Fruit fly (Drosophila melanogaster) whole organism, embryonic: Measurements from ENCODE around the gene Bruce.
A peak's percentile ranks its signal among the peaks of the same experiment; 100 is the strongest.

ENCODE experiments used
- ATbp ChIP-seq: fragments of 200-800 bp; sonication (Bioruptor generic); optimal IDR thresholded peaks from 2 replicates; lab custom pipeline; 2017; ENCODE audit warnings: missing biosample characterization, mild to moderate bottlenecking, missing genetic modification characterization, missing genetic modification reagents
- Asciz ChIP-seq: fragments of 200-800 bp; sonication (Bioruptor generic); optimal IDR thresholded peaks from 2 replicates; lab custom pipeline; 2017; ENCODE audit warnings: missing biosample characterization, mild to moderate bottlenecking, missing genetic modification characterization, missing genetic modification reagents
- Blimp-1 ChIP-seq: fragments of 200-800 bp; sonication (Bioruptor generic); optimal IDR thresholded peaks from 3 replicates; lab custom pipeline; 2018; ENCODE audit warnings: missing biosample characterization, missing genetic modification characterization, mild to moderate bottlenecking, moderate library complexity, missing genetic modification reagents
- CG10431 ChIP-seq: fragments of 200-800 bp; sonication (Bioruptor generic); optimal IDR thresholded peaks from 3 replicates; lab custom pipeline; 2018; ENCODE audit warnings: missing biosample characterization, mild to moderate bottlenecking, missing genetic modification characterization
- CG12071 ChIP-seq: fragments of 200-800 bp; sonication (Bioruptor generic); optimal IDR thresholded peaks from 3 replicates; lab custom pipeline; 2018; ENCODE audit warnings: missing biosample characterization, mild to moderate bottlenecking, missing genetic modification characterization
- CG12299 ChIP-seq: fragments of 200-800 bp; sonication (Bioruptor generic); optimal IDR thresholded peaks from 2 replicates; lab custom pipeline; 2018; ENCODE audit warnings: missing biosample characterization, mild to moderate bottlenecking, missing genetic modification characterization
- CG1233 ChIP-seq: fragments of 200-800 bp; sonication (Bioruptor generic); optimal IDR thresholded peaks from 4 replicates; lab custom pipeline; 2018; ENCODE audit warnings: missing biosample characterization, mild to moderate bottlenecking, missing genetic modification characterization
- CG14710 ChIP-seq: fragments of 200-800 bp; sonication (Bioruptor generic); optimal IDR thresholded peaks from 3 replicates; lab custom pipeline; 2019; ENCODE audit warnings: missing biosample characterization, mild to moderate bottlenecking, missing genetic modification characterization, moderate library complexity
- CG15269 ChIP-seq: fragments of 200-800 bp; sonication (Bioruptor generic); optimal IDR thresholded peaks from 2 replicates; lab custom pipeline; 2018; ENCODE audit warnings: missing biosample characterization, mild to moderate bottlenecking, missing genetic modification characterization, moderate library complexity
- CG1602 ChIP-seq: fragments of 200-800 bp; sonication (Bioruptor generic); optimal IDR thresholded peaks from 3 replicates; lab custom pipeline; 2016; ENCODE audit warnings: missing biosample characterization, missing genetic modification characterization
- CG16815 ChIP-seq: fragments of 200-800 bp; sonication (Bioruptor generic); optimal IDR thresholded peaks from 3 replicates; lab custom pipeline; 2017; ENCODE audit warnings: missing biosample characterization, mild to moderate bottlenecking, missing genetic modification characterization
- CG17829 ChIP-seq: fragments of 200-800 bp; optimal IDR thresholded peaks from 2 replicates; lab custom pipeline; 2019; ENCODE audit warnings: missing biosample characterization, mild to moderate bottlenecking, missing genetic modification characterization, moderate library complexity
- CG18599 ChIP-seq: fragments of 200-800 bp; sonication (Bioruptor generic); optimal IDR thresholded peaks from 3 replicates; lab custom pipeline; 2017; ENCODE audit warnings: missing biosample characterization, missing genetic modification characterization, mild to moderate bottlenecking, moderate library complexity, missing genetic modification reagents
- CG18619 ChIP-seq: fragments of 200-800 bp; sonication (Bioruptor generic); optimal IDR thresholded peaks from 3 replicates; lab custom pipeline; 2017; ENCODE audit warnings: missing biosample characterization, mild to moderate bottlenecking, missing genetic modification characterization
- CG3163 ChIP-seq: fragments of 200-800 bp; sonication (Bioruptor generic); optimal IDR thresholded peaks from 3 replicates; lab custom pipeline; 2016; ENCODE audit warnings: missing biosample characterization, missing genetic modification characterization
- CG3407 ChIP-seq: fragments of 200-800 bp; sonication (Bioruptor generic); optimal IDR thresholded peaks from 2 replicates; lab custom pipeline; 2018; ENCODE audit warnings: missing biosample characterization, mild to moderate bottlenecking, missing genetic modification characterization
- CG7556 ChIP-seq: fragments of 200-800 bp; sonication (Bioruptor generic); optimal IDR thresholded peaks from 2 replicates; lab custom pipeline; 2017; ENCODE audit warnings: missing biosample characterization, mild to moderate bottlenecking, missing genetic modification characterization
- CG7839 ChIP-seq: fragments of 200-800 bp; sonication (Bioruptor generic); optimal IDR thresholded peaks from 3 replicates; lab custom pipeline; 2018; ENCODE audit warnings: missing biosample characterization, mild to moderate bottlenecking, missing genetic modification characterization, moderate library complexity
- CG8281 ChIP-seq: fragments of 200-800 bp; sonication (Bioruptor generic); optimal IDR thresholded peaks from 2 replicates; lab custom pipeline; 2018; ENCODE audit warnings: missing biosample characterization, mild to moderate bottlenecking, missing genetic modification characterization, moderate library complexity
- CG8924 ChIP-seq: fragments of 200-800 bp; optimal IDR thresholded peaks from 3 replicates; lab custom pipeline; 2019; ENCODE audit warnings: missing biosample characterization, mild to moderate bottlenecking, missing genetic modification characterization, moderate library complexity
- CG9437 ChIP-seq: fragments of 200-800 bp; sonication (Bioruptor generic); optimal IDR thresholded peaks from 2 replicates; lab custom pipeline; 2018; ENCODE audit warnings: missing biosample characterization, mild to moderate bottlenecking, missing genetic modification characterization
- CG9727 ChIP-seq: fragments of 200-800 bp; sonication (Bioruptor generic); optimal IDR thresholded peaks from 3 replicates; lab custom pipeline; 2017; ENCODE audit warnings: missing biosample characterization, mild to moderate bottlenecking, missing genetic modification characterization
- Dll ChIP-seq: fragments of 200-800 bp; sonication (Bioruptor generic); IDR thresholded peaks from 4 replicates; pipeline ENCODE4 v1.3.6; 2022; ENCODE audit warnings: missing biosample characterization, missing genetic modification characterization; ENCODE audit not compliant: partially characterized antibody
- Gsc ChIP-seq: fragments of 200-800 bp; sonication (Bioruptor generic); IDR thresholded peaks from 2 replicates; pipeline ENCODE4 v1.3.6; 2022; ENCODE audit warnings: missing biosample characterization, missing genetic modification characterization
- HLHmδ ChIP-seq: fragments of 200-800 bp; sonication (Bioruptor generic); optimal IDR thresholded peaks from 2 replicates; lab custom pipeline; 2018; ENCODE audit warnings: missing biosample characterization, mild to moderate bottlenecking, missing genetic modification characterization, moderate library complexity
- Hr51 ChIP-seq, 2 experiments: fragments of 200-800 bp; sonication (Bioruptor generic); optimal IDR thresholded peaks; 2 replicates in 1 of 2; 3 replicates in 1 of 2; lab custom pipeline; 2016 to 2018; ENCODE audit warnings: missing biosample characterization in 2 of 2, missing genetic modification characterization in 2 of 2, mild to moderate bottlenecking in 1 of 2, moderate library complexity in 1 of 2
- Hr78 ChIP-seq, 2 experiments: fragments of 200-800 bp in 1 of 2; fragments of >200 bp in 1 of 2; sonication (Bioruptor generic) in 1 of 2; optimal IDR thresholded peaks; 2 replicates each; lab custom pipeline; 2017 to 2019; ENCODE audit warnings: missing biosample characterization in 2 of 2, missing genetic modification characterization in 2 of 2, mild to moderate bottlenecking in 1 of 2, moderate library complexity in 1 of 2
- Lim3 ChIP-seq: fragments of 200-800 bp; sonication (Bioruptor generic); IDR thresholded peaks from 2 replicates; pipeline ENCODE4 v1.3.6; 2022; ENCODE audit warnings: missing biosample characterization, missing genetic modification characterization
- Meics ChIP-seq: fragments of 200-800 bp; sonication (Bioruptor generic); optimal IDR thresholded peaks from 2 replicates; lab custom pipeline; 2017; ENCODE audit warnings: missing biosample characterization, mild to moderate bottlenecking, missing genetic modification characterization
- NC2α ChIP-seq: fragments of 200-800 bp; sonication (Bioruptor generic); optimal IDR thresholded peaks from 2 replicates; lab custom pipeline; 2016; ENCODE audit warnings: missing biosample characterization, missing genetic modification characterization
- Nf-YB ChIP-seq: fragments of 200-800 bp; sonication (Bioruptor generic); optimal IDR thresholded peaks from 3 replicates; lab custom pipeline; 2019; ENCODE audit warnings: missing biosample characterization, mild to moderate bottlenecking, missing genetic modification characterization, moderate library complexity
- PHDP ChIP-seq: fragments of 200-800 bp; sonication (Bioruptor generic); optimal IDR thresholded peaks from 3 replicates; lab custom pipeline; 2018; ENCODE audit warnings: missing biosample characterization, mild to moderate bottlenecking, missing genetic modification characterization, moderate library complexity
- Side ChIP-seq: fragments of 200-800 bp; sonication (Bioruptor generic); optimal IDR thresholded peaks from 2 replicates; lab custom pipeline; 2016; ENCODE audit warnings: missing biosample characterization, missing genetic modification characterization
- Sox100B ChIP-seq: fragments of 200-800 bp; sonication (Bioruptor generic); optimal IDR thresholded peaks from 3 replicates; lab custom pipeline; 2018; ENCODE audit warnings: missing biosample characterization, mild to moderate bottlenecking, missing genetic modification characterization
- Ssrp ChIP-seq: fragments of 200-800 bp; sonication (Bioruptor generic); optimal IDR thresholded peaks from 2 replicates; lab custom pipeline; 2018; ENCODE audit warnings: missing biosample characterization, mild to moderate bottlenecking, missing genetic modification characterization, moderate library complexity
- az2 ChIP-seq: fragments of 200-800 bp; sonication (Bioruptor generic); optimal IDR thresholded peaks from 3 replicates; lab custom pipeline; 2016; ENCODE audit warnings: missing biosample characterization, missing genetic modification characterization
- dmrt11E ChIP-seq: fragments of 200-800 bp; sonication (Bioruptor generic); optimal IDR thresholded peaks from 3 replicates; lab custom pipeline; 2018; ENCODE audit warnings: missing biosample characterization, mild to moderate bottlenecking, missing genetic modification characterization, moderate library complexity
- fd96Cb ChIP-seq: fragments of 200-800 bp; sonication (Bioruptor generic); optimal IDR thresholded peaks from 2 replicates; lab custom pipeline; 2018; ENCODE audit warnings: missing biosample characterization, mild to moderate bottlenecking, missing genetic modification characterization, moderate library complexity
- gsb-n ChIP-seq: fragments of 200-800 bp; sonication (Bioruptor generic); optimal IDR thresholded peaks from 3 replicates; lab custom pipeline; 2018; ENCODE audit warnings: missing biosample characterization, mild to moderate bottlenecking, missing genetic modification characterization
- lab ChIP-seq: fragments of 200-800 bp; sonication (Bioruptor generic); optimal IDR thresholded peaks from 3 replicates; lab custom pipeline; 2017; ENCODE audit warnings: missing biosample characterization, missing genetic modification characterization, mild to moderate bottlenecking, moderate library complexity, missing genetic modification reagents
- nmo ChIP-seq: fragments of 200-800 bp; sonication (Bioruptor generic); optimal IDR thresholded peaks from 2 replicates; lab custom pipeline; 2018; ENCODE audit warnings: missing biosample characterization, mild to moderate bottlenecking, missing genetic modification characterization, moderate library complexity
- prd ChIP-seq, 3 experiments: fragments of >200 bp in 2 of 3; fragments of 200-800 bp in 1 of 3; sonication (Bioruptor generic) in 1 of 3; optimal IDR thresholded peaks in 2 of 3; IDR thresholded peaks in 1 of 3; 2 replicates in 2 of 3; 3 replicates in 1 of 3; pipeline versions ENCODE4 v1.3.6 to Lab custom; 2017 to 2022; ENCODE audit warnings: missing biosample characterization in 1 of 3, missing genetic modification characterization in 1 of 3
- pros ChIP-seq: fragments of 200-800 bp; sonication (Bioruptor generic); optimal IDR thresholded peaks from 3 replicates; lab custom pipeline; 2019; ENCODE audit warnings: missing biosample characterization, mild to moderate bottlenecking, missing genetic modification characterization, moderate library complexity
- tap ChIP-seq: fragments of 200-800 bp; optimal IDR thresholded peaks from 3 replicates; lab custom pipeline; 2019; ENCODE audit warnings: missing biosample characterization, mild to moderate bottlenecking, missing genetic modification characterization, moderate library complexity
- unpg ChIP-seq: fragments of 200-800 bp; sonication (Bioruptor generic); optimal IDR thresholded peaks from 3 replicates; lab custom pipeline; 2018; ENCODE audit warnings: missing biosample characterization, mild to moderate bottlenecking, missing genetic modification characterization, moderate library complexity
- zen ChIP-seq: fragments of 200-800 bp; sonication (Bioruptor generic); optimal IDR thresholded peaks from 3 replicates; lab custom pipeline; 2018; ENCODE audit warnings: missing biosample characterization, mild to moderate bottlenecking, missing genetic modification characterization, moderate library complexity

Gene Bruce

dm6 chr3R:10353932-10354703, 23.0 kb upstream of the Bruce start (continued):
- TF ChIP-seq ATbp (GFP tag; lab: Kevin White, UChicago) = peak; percentile 5
- TF ChIP-seq CG10431 (GFP tag; lab: Kevin White, UChicago) = peak; percentile 41
- peak; percentile 67 for TF ChIP-seq CG17829 (tag; lab: Kevin White, UChicago)
- peak; percentile 22 for TF ChIP-seq Meics
- TF ChIP-seq zen (tag; lab: Kevin White, UChicago) = peak; percentile 29
- TF ChIP-seq CG9437 = peak; percentile 19
- peak; percentile 5 for TF ChIP-seq CG15269 (tag; lab: Kevin White, UChicago)
- peak; percentile 51 for TF ChIP-seq Ssrp (tag; lab: Kevin White, UChicago)
- peak; percentile 46 for TF ChIP-seq CG7556
- TF ChIP-seq CG1602 (GFP tag; lab: Kevin White, UChicago) = peak; percentile 35
- no peak for TF ChIP-seq Gsc (GFP tag; lab: Robert Waterston, UW)
- no peak for TF ChIP-seq CG12071 (GFP tag; lab: Kevin White, UChicago)
- TF ChIP-seq CG16815 (GFP tag; lab: Kevin White, UChicago) = peak; percentile 51
- TF ChIP-seq CG1233 (GFP tag; lab: Kevin White, UChicago) = peak; percentile 17
- TF ChIP-seq PHDP (tag; lab: Kevin White, UChicago) = peak; percentile 31
- peak in 1 of 2 experiments; percentile 11 for TF ChIP-seq Hr78 (GFP tag; optimal IDR thresholded peaks at IDR 0.05; lab: Kevin White, UChicago)
- peak; percentile 18 for TF ChIP-seq Asciz
- no peak for TF ChIP-seq Dll
- peak; percentile 31 for TF ChIP-seq CG8281 (tag; lab: Kevin White, UChicago)
- no peak for TF ChIP-seq NC2α (GFP tag; lab: Kevin White, UChicago)
- no peak for TF ChIP-seq Lim3 (GFP tag; lab: Robert Waterston, UW)
- TF ChIP-seq CG14710 (tag; lab: Kevin White, UChicago) = peak; percentile 63
- TF ChIP-seq CG12299 (tag; lab: Kevin White, UChicago) = no peak
- TF ChIP-seq Blimp-1 (GFP tag; lab: Kevin White, UChicago) = peak; percentile 40
- TF ChIP-seq Side (GFP tag; lab: Kevin White, UChicago) = no peak
- peak; percentile 28 for TF ChIP-seq HLHmδ (GFP tag; lab: Kevin White, UChicago)
- peak; percentile 29 for TF ChIP-seq Sox100B (GFP tag; lab: Kevin White, UChicago)
- TF ChIP-seq nmo (GFP tag; lab: Kevin White, UChicago) = peak; percentile 60
- peak; percentile 45 for TF ChIP-seq fd96Cb
- peak; percentile 96 for TF ChIP-seq pros (GFP tag; lab: Kevin White, UChicago)
- peak; percentile 59 for TF ChIP-seq CG8924 (tag; lab: Kevin White, UChicago)
- TF ChIP-seq prd (optimal IDR thresholded peaks at IDR 0.05; lab: Kevin White, UChicago) = no peak
- TF ChIP-seq prd (GFP tag; IDR thresholded peaks at IDR 0.05; lab: Robert Waterston, UW) = no peak
- peak; percentile 20 for TF ChIP-seq Nf-YB
- peak; percentile 23 for TF ChIP-seq CG3407
- peak; percentile 6 for TF ChIP-seq CG18619
- peak; percentile 54 for TF ChIP-seq CG9727 (GFP tag; lab: Kevin White, UChicago)
- peak; percentile 34 for TF ChIP-seq unpg (GFP tag; lab: Kevin White, UChicago)
- TF ChIP-seq lab (GFP tag; lab: Kevin White, UChicago) = peak; percentile 7
- TF ChIP-seq tap (tag; lab: Kevin White, UChicago) = peak; percentile 35
- TF ChIP-seq Hr51 (GFP tag; optimal IDR thresholded peaks at IDR 0.05; lab: Kevin White, UChicago) = peak in 1 of 2 experiments; percentile 15
- TF ChIP-seq CG18599 (GFP tag; lab: Kevin White, UChicago) = peak; percentile 43
- TF ChIP-seq gsb-n (tag; lab: Kevin White, UChicago) = peak; percentile 25
- TF ChIP-seq dmrt11E (tag; lab: Kevin White, UChicago) = peak; percentile 82
- peak; percentile 43 for TF ChIP-seq az2
- TF ChIP-seq CG7839 (tag; lab: Kevin White, UChicago) = peak; percentile 41
- no peak for TF ChIP-seq CG3163
